Worm (Caenorhabditis elegans): ENCODE data around the gene dyf-13.

DNA sequence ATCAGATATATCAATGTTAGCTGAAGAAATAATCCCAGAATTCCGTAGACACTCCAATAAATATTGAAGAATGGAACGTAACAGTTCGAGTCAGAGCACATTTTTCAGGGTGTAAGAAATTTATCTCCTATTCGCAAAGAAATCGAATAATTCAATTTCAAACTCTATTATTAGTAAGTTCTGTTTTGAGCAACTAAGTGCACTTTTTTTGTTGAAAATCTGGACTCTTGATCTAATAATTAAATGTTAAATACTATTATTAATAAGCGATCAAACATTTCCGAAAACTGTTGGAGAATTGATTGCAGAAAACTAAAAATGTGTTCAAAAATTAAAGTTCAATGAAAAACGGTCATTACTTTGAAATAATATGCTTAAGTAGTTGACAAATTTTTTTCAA is 32.0 kb upstream of the dyf-13 start, which contains the start of gene srd-56:
- TF ChIP-seq T22C8.4 (GFP tag; IDR thresholded peaks at IDR 0.05) (no peak), klf-2 (GFP tag; conservative IDR thresholded peaks at IDR 0.05) (no peak), ztf-23 (GFP tag; IDR thresholded peaks at IDR 0.05) (no peak), tab-1 (GFP tag; IDR thresholded peaks at IDR 0.05) (no peak), flt-1 (GFP tag; IDR thresholded peaks at IDR 0.05) (no peak), ref-1 (GFP tag; conservative IDR thresholded peaks at IDR 0.05) (no peak), ztf-29 (GFP tag; IDR thresholded peaks at IDR 0.05) (no peak)
